Worm (Caenorhabditis elegans) whole organism, early embryonic: ENCODE data around the gene ncs-3.

ENCODE experiments used
- B0310.2 ChIP-seq: sonication (generic microtip); optimal IDR thresholded peaks from 2 replicates; lab custom pipeline; 2016; ENCODE audit warnings: mild to moderate bottlenecking, missing genetic modification characterization, missing compliant biosample characterization
- F13C5.2 ChIP-seq: sonication (generic microtip); optimal IDR thresholded peaks from 2 replicates; lab custom pipeline; 2017; ENCODE audit warnings: mild to moderate bottlenecking, missing genetic modification characterization, inconsistent platforms, missing compliant biosample characterization
- ama-1 ChIP-seq: fragments of 150-350 bp; optimal IDR thresholded peaks from 2 replicates; lab custom pipeline; 2014
- ceh-36 ChIP-seq: sonication (generic microtip); optimal IDR thresholded peaks from 2 replicates; lab custom pipeline; 2016; ENCODE audit warnings: missing genetic modification characterization, inconsistent platforms, missing compliant biosample characterization
- ets-7 ChIP-seq: sonication (generic microtip); optimal IDR thresholded peaks from 2 replicates; lab custom pipeline; 2016; ENCODE audit warnings: missing genotype, missing genetic modification characterization, missing compliant biosample characterization
- flt-1 ChIP-seq: fragments of 200-800 bp; sonication (Bioruptor generic); IDR thresholded peaks from 2 replicates; pipeline ENCODE4 v1.3.6; 2022; ENCODE audit warnings: missing genetic modification characterization, missing compliant biosample characterization
- hmbx-1 ChIP-seq: sonication (generic microtip); optimal IDR thresholded peaks from 2 replicates; lab custom pipeline; 2016; ENCODE audit warnings: mild to moderate bottlenecking, missing genetic modification characterization, missing compliant biosample characterization
- hmg-4 ChIP-seq: fragments of 200-800 bp; sonication (Bioruptor generic); optimal IDR thresholded peaks from 2 replicates; lab custom pipeline; 2018; ENCODE audit warnings: mild to moderate bottlenecking, missing genetic modification characterization, missing compliant biosample characterization
- pes-1 ChIP-seq: fragments of 200-800 bp; sonication (Bioruptor generic); IDR thresholded peaks from 2 replicates; pipeline ENCODE4 v1.3.6; 2022; ENCODE audit warnings: missing genetic modification reagents, missing genetic modification characterization, missing compliant biosample characterization
- scrt-1 ChIP-seq: fragments of 200-800 bp; sonication (Bioruptor generic); IDR thresholded peaks from 2 replicates; pipeline ENCODE4 v1.3.6; 2022; ENCODE audit warnings: missing genetic modification characterization, missing compliant biosample characterization
- sea-1 ChIP-seq: fragments of 200-800 bp; sonication (Bioruptor generic); conservative IDR thresholded peaks from 2 replicates; pipeline ENCODE4 v1.3.6; 2022; ENCODE audit warnings: missing genetic modification characterization, missing compliant biosample characterization
- tbx-11 ChIP-seq: fragments of 200-800 bp; sonication (Bioruptor generic); IDR thresholded peaks from 2 replicates; pipeline ENCODE4 v1.3.6; 2022; ENCODE audit warnings: missing genetic modification characterization, missing compliant biosample characterization
- tra-4 ChIP-seq: sonication (generic microtip); optimal IDR thresholded peaks from 2 replicates; lab custom pipeline; 2017; ENCODE audit warnings: missing genetic modification characterization, missing compliant biosample characterization

ce11 chrX:1027370-1027769 lies 26.5 kb upstream of the ncs-3 start:
- no peak for TF ChIP-seq sea-1 (GFP tag; lab: Robert Waterston, UW)
- no peak for TF ChIP-seq flt-1
- TF ChIP-seq ama-1 (lab: Kevin White, UChicago): no peak
- no peak for TF ChIP-seq ceh-36
- no peak for TF ChIP-seq pes-1
- no peak for TF ChIP-seq tbx-11 (GFP tag; lab: Robert Waterston, UW)
- TF ChIP-seq scrt-1 (GFP tag; lab: Robert Waterston, UW): no peak
- no peak for TF ChIP-seq ets-7
- no peak for TF ChIP-seq B0310.2 (tag; lab: Kevin White, UChicago)
- no peak for TF ChIP-seq hmbx-1 (tag; lab: Kevin White, UChicago)
- no peak for TF ChIP-seq hmg-4 (GFP tag; lab: Kevin White, UChicago)
- TF ChIP-seq F13C5.2 (tag; lab: Kevin White, UChicago): no peak
- no peak for TF ChIP-seq tra-4
